Fruit fly (Drosophila melanogaster): ENCODE measurements around the gene CG14275.

CG14275 gene

DNA sequence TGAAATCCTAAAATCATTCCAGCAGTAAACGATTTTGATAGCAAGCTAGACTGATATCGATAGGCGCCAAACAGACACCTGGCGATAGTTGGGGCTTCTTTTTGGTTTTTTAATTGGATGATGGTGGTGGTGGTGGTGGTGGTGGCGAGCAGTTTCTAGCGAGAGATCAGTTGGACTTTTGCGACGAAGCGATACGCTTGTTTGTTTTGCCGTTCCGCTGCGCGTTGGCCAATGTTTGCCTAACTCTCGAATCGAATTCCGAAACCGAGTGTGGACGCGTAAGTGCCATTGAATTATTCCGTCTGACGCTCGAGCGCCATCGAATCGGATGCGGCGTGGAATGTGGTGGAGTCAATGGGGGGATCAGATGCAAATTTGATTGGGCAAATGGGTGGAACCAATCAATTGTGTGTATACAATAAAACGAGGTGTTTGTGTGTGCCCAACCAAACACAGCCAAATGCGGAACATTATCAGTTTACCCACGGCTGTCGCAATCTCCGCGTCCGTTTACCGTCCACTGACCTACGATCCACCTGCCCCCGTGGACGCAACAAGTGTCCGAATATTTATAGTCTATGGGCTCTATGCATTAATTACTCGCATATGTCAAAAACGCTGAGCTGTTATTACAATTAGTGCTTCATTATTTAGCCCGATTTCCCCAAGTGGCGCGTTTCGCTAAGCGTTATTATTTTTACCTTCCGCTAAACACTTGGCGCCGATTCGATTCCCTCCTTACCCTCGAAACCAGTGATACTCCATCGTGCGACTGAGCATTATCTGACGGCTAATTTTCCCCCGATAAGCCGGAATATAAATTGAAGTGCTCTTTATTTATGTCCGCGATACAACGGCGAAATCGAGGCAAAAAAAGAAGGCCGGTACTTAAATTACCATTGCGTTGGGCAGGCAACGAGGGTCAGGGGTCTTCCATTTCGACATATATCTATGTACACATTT is 43.4 kb downstream of the CG14275 start, which contains the start of gene CG17292 (continued):
- TF ChIP-seq odd (GFP tag; optimal IDR thresholded peaks at IDR 0.05) (peak; percentile 22), CG7987 (GFP tag; optimal IDR thresholded peaks at IDR 0.05) (peak; percentile 55), lola (GFP tag; optimal IDR thresholded peaks at IDR 0.05) (no peak), HHEX (GFP tag; optimal IDR thresholded peaks at IDR 0.05) (peak; percentile 58), CG14860 (GFP tag; IDR thresholded peaks at IDR 0.05; ENCODE audit: partially characterized antibody) (peak; percentile 80), CG1233 (GFP tag; optimal IDR thresholded peaks at IDR 0.05) (peak; percentile 4), CG11560 (tag; IDR thresholded peaks at IDR 0.05) (no peak), Doc2 (GFP tag; IDR thresholded peaks at IDR 0.05) (no peak), trh (GFP tag; optimal IDR thresholded peaks at IDR 0.05) (no peak), CG3407 (GFP tag; optimal IDR thresholded peaks at IDR 0.05) (peak; percentile 51), CG8290 (GFP tag; optimal IDR thresholded peaks at IDR 0.05) (no peak), CG8290 (tag; optimal IDR thresholded peaks at IDR 0.05) (peak in 1 of 2 experiments; percentile 88), nau (GFP tag; optimal IDR thresholded peaks at IDR 0.05) (peak; percentile 76), btn (GFP tag; optimal IDR thresholded peaks at IDR 0.05) (no peak), sisA (GFP tag; IDR thresholded peaks at IDR 0.05) (peak; percentile 37), ranshi (GFP tag; IDR thresholded peaks at IDR 0.05) (peak; percentile 58; the same call in 1 of the 2 replicates), CG30431 (GFP tag; optimal IDR thresholded peaks at IDR 0.05) (no peak), CG11093 (GFP tag; IDR thresholded peaks at IDR 0.05) (no peak), C15 (GFP tag; IDR thresholded peaks at IDR 0.05) (no peak), Oaz (GFP tag; IDR thresholded peaks at IDR 0.05) (peak; percentile 24; the same call in 1 of the 2 replicates), Taf1 (GFP tag; IDR thresholded peaks at IDR 0.05) (0 out of 2 replicates have a peak, but pooled peaks have one; percentile 10), twi (tag; optimal IDR thresholded peaks at IDR 0.05) (no peak), Fer1 (GFP tag; optimal IDR thresholded peaks at IDR 0.05) (peak; percentile 74), cas (GFP tag; IDR thresholded peaks at IDR 0.05) (peak; percentile 40; the same call in 1 of the 2 replicates), Dp (GFP tag; optimal IDR thresholded peaks at IDR 0.05) (peak; percentile 49), Med (GFP tag) (peak; percentile 95), HLH3B (GFP tag; IDR thresholded peaks at IDR 0.05) (peak; percentile 60), CG3847 (GFP tag; IDR thresholded peaks at IDR 0.05) (peak; percentile 61), CG17361 (GFP tag; IDR thresholded peaks at IDR 0.05) (no peak), CG33213 (GFP tag; optimal IDR thresholded peaks at IDR 0.05) (peak; percentile 41), CG2875 (GFP tag; optimal IDR thresholded peaks at IDR 0.05) (peak; percentile 43), fd64A (GFP tag; optimal IDR thresholded peaks at IDR 0.05) (no peak), B-H2 (GFP tag; optimal IDR thresholded peaks at IDR 0.05) (peak; percentile 74), CG9437 (GFP tag; optimal IDR thresholded peaks at IDR 0.05) (no peak), CG8089 (GFP tag; optimal IDR thresholded peaks at IDR 0.05) (peak; percentile 33), CG4328 (GFP tag; optimal IDR thresholded peaks at IDR 0.05) (peak; percentile 9), CG10366 (GFP tag; IDR thresholded peaks at IDR 0.05) (peak; percentile 43; the same call in 1 of the 2 replicates), Gsc (GFP tag; IDR thresholded peaks at IDR 0.05) (no peak), CG6654 (GFP tag; optimal IDR thresholded peaks at IDR 0.05) (no peak), CG8924 (tag; optimal IDR thresholded peaks at IDR 0.05) (peak; percentile 43), Bgb (GFP tag; IDR thresholded peaks at IDR 0.05; ENCODE audit: partially characterized antibody) (peak; percentile 94), D19B (GFP tag; optimal IDR thresholded peaks at IDR 0.05) (no peak), tap (tag; optimal IDR thresholded peaks at IDR 0.05) (peak; percentile 24), HLH4C (GFP tag; IDR thresholded peaks at IDR 0.05; ENCODE audit: partially characterized antibody) (peak; percentile 89), toy (GFP tag; IDR thresholded peaks at IDR 0.05) (no peak), CG1529 (GFP tag; optimal IDR thresholded peaks at IDR 0.05) (no peak), dysf (GFP tag; IDR thresholded peaks at IDR 0.05) (peak; percentile 56; the same call in 2 of the 3 replicates), CoRest (tag; optimal IDR thresholded peaks at IDR 0.05) (peak; percentile 16), usp (GFP tag; optimal IDR thresholded peaks at IDR 0.05) (no peak)

Data from whole organism, embryonic.